Worm (Caenorhabditis elegans) whole organism, L1 larva: ENCODE data around the gene msp-74.
A peak's percentile ranks its signal among the peaks of the same experiment; 100 is the strongest.

Experiments
- C04F5.9 ChIP-seq: sonication (generic microtip); optimal IDR thresholded peaks from 2 replicates; lab custom pipeline; 2016; ENCODE audit warnings: missing genetic modification characterization, missing compliant biosample characterization
- C34B4.2 ChIP-seq: sonication (generic microtip); optimal IDR thresholded peaks from 2 replicates; lab custom pipeline; 2017; ENCODE audit warnings: mild to moderate bottlenecking, missing genetic modification characterization, missing compliant biosample characterization
- F16B12.6 ChIP-seq: fragments of 150-350 bp; optimal IDR thresholded peaks from 2 replicates; lab custom pipeline; 2014; ENCODE audit warnings: missing biosample characterization, missing genetic modification characterization
- Y116A8C.19 ChIP-seq: sonication (generic microtip); optimal IDR thresholded peaks from 2 replicates; lab custom pipeline; 2016; ENCODE audit warnings: missing compliant biosample characterization, missing genetic modification characterization, borderline replicate concordance
- aha-1 ChIP-seq: fragments of 150-350 bp; optimal IDR thresholded peaks from 2 replicates; lab custom pipeline; 2014; ENCODE audit warnings: missing biosample characterization, missing genetic modification characterization
- alr-1 ChIP-seq: fragments of 200-800 bp; sonication (Bioruptor generic); optimal IDR thresholded peaks from 2 replicates; lab custom pipeline; 2018; ENCODE audit warnings: borderline replicate concordance, mild to moderate bottlenecking, missing genetic modification characterization, missing compliant biosample characterization
- aly-2 ChIP-seq: fragments of 150-350 bp; optimal IDR thresholded peaks from 2 replicates; lab custom pipeline; 2014; ENCODE audit warnings: missing biosample characterization, missing genetic modification characterization
- blmp-1 ChIP-seq: fragments of 150-350 bp; optimal IDR thresholded peaks from 2 replicates; lab custom pipeline; 2014; ENCODE audit warnings: missing biosample characterization, missing genetic modification characterization
- ceh-63 ChIP-seq: fragments of 200-800 bp; sonication (Bioruptor generic); optimal IDR thresholded peaks from 2 replicates; lab custom pipeline; 2018; ENCODE audit warnings: mild to moderate bottlenecking, missing genetic modification characterization, missing compliant biosample characterization
- ceh-88 ChIP-seq: fragments of 200-800 bp; sonication (Bioruptor generic); IDR thresholded peaks from 2 replicates; pipeline ENCODE4 v1.3.6; 2022; ENCODE audit warnings: missing genetic modification characterization, missing compliant biosample characterization
- ceh-90 ChIP-seq: sonication (generic microtip); optimal IDR thresholded peaks from 2 replicates; lab custom pipeline; 2016; ENCODE audit warnings: missing genetic modification characterization, missing compliant biosample characterization
- ces-1 ChIP-seq: fragments of 150-350 bp; optimal IDR thresholded peaks from 2 replicates; lab custom pipeline; 2014; ENCODE audit warnings: missing biosample characterization, missing genetic modification reagents, missing genetic modification characterization
- egl-13 ChIP-seq: sonication (generic microtip); optimal IDR thresholded peaks from 2 replicates; lab custom pipeline; 2016; ENCODE audit warnings: missing genotype, missing genetic modification reagents, missing genetic modification characterization, missing compliant biosample characterization
- egl-27 ChIP-seq, 2 experiments: fragments of 150-350 bp in 1 of 2; sonication (generic microtip); optimal IDR thresholded peaks; 3 replicates each; lab custom pipeline; 2017 to 2018; ENCODE audit warnings: missing biosample characterization in 2 of 2, missing genetic modification characterization in 2 of 2, missing genetic modification reagents in 2 of 2
- elt-3 ChIP-seq, 6 experiments: fragments of 150-350 bp in 1 of 6; sonication (generic microtip); optimal IDR thresholded peaks; 2 replicates each; lab custom pipeline; 2017 to 2018; ENCODE audit warnings: missing biosample characterization in 6 of 6, missing genetic modification characterization in 6 of 6, inconsistent platforms in 1 of 6
- ets-5 ChIP-seq: fragments of 200-800 bp; sonication (Bioruptor generic); IDR thresholded peaks from 2 replicates; pipeline ENCODE4 v1.3.6; 2022; ENCODE audit warnings: missing genetic modification characterization, missing compliant biosample characterization
- fkh-10 ChIP-seq: sonication (generic microtip); optimal IDR thresholded peaks from 2 replicates; lab custom pipeline; 2017; ENCODE audit warnings: missing biosample characterization, missing genetic modification reagents, missing genetic modification characterization
- grh-1 ChIP-seq: fragments of 200-800 bp; sonication (Bioruptor generic); IDR thresholded peaks from 2 replicates; pipeline ENCODE4 v1.3.6; 2022; ENCODE audit warnings: missing genetic modification reagents, missing genetic modification characterization, missing compliant biosample characterization
- irx-1 ChIP-seq: sonication (generic microtip); optimal IDR thresholded peaks from 2 replicates; lab custom pipeline; 2016; ENCODE audit warnings: missing genetic modification characterization, missing compliant biosample characterization
- isw-1 ChIP-seq: fragments of 200-800 bp; sonication (Bioruptor generic); IDR thresholded peaks from 2 replicates; pipeline ENCODE4 v1.3.6; 2022; ENCODE audit warnings: missing genetic modification characterization, missing compliant biosample characterization
- jun-1 ChIP-seq: fragments of 150-350 bp; optimal IDR thresholded peaks from 2 replicates; lab custom pipeline; 2014; ENCODE audit warnings: missing biosample characterization, missing genetic modification reagents, missing genetic modification characterization
- lin-13 ChIP-seq: fragments of 150-350 bp; optimal IDR thresholded peaks from 2 replicates; lab custom pipeline; 2014; ENCODE audit warnings: missing biosample characterization, missing genetic modification reagents, missing genetic modification characterization
- lin-15B ChIP-seq: fragments of 150-350 bp; sonication (generic microtip); optimal IDR thresholded peaks from 3 replicates; lab custom pipeline; 2014; ENCODE audit warnings: missing biosample characterization, missing genetic modification characterization
- lin-35 ChIP-seq, 2 experiments: fragments of 150-350 bp; optimal IDR thresholded peaks; 2 replicates each; lab custom pipeline; 2014; ENCODE audit warnings: missing biosample characterization in 2 of 2, missing genetic modification characterization in 2 of 2, missing genetic modification reagents in 2 of 2
- lin-39 ChIP-seq: fragments of 150-350 bp; optimal IDR thresholded peaks from 2 replicates; lab custom pipeline; 2014; ENCODE audit warnings: missing biosample characterization, missing genetic modification reagents, missing genetic modification characterization
- lsy-2 ChIP-seq, 2 experiments: fragments of 150-350 bp; optimal IDR thresholded peaks; 2 replicates each; lab custom pipeline; 2014; ENCODE audit warnings: missing biosample characterization in 2 of 2, missing genetic modification characterization in 2 of 2
- mab-9 ChIP-seq: fragments of 200-800 bp; sonication (Bioruptor generic); IDR thresholded peaks from 2 replicates; pipeline ENCODE4 v1.3.6; 2022; ENCODE audit warnings: missing genetic modification reagents, missing genetic modification characterization, missing compliant biosample characterization
- mdl-1 ChIP-seq, 2 experiments: fragments of 150-350 bp; optimal IDR thresholded peaks; 2 replicates each; lab custom pipeline; 2014 to 2017; ENCODE audit warnings: missing biosample characterization in 2 of 2, missing genetic modification characterization in 2 of 2, inconsistent platforms in 1 of 2
- mep-1 ChIP-seq: fragments of 150-350 bp; optimal IDR thresholded peaks from 2 replicates; lab custom pipeline; 2014; ENCODE audit warnings: missing biosample characterization, missing genetic modification characterization
- nhr-12 ChIP-seq: sonication (generic microtip); optimal IDR thresholded peaks from 2 replicates; lab custom pipeline; 2017; ENCODE audit warnings: missing biosample characterization, missing genetic modification characterization
- nhr-20 ChIP-seq: sonication (generic microtip); optimal IDR thresholded peaks from 2 replicates; lab custom pipeline; 2016; ENCODE audit warnings: mild to moderate bottlenecking, missing genetic modification characterization, missing compliant biosample characterization
- nhr-237 ChIP-seq: fragments of 150-350 bp; optimal IDR thresholded peaks from 2 replicates; lab custom pipeline; 2014; ENCODE audit warnings: missing biosample characterization, missing genetic modification characterization
- nhr-47 ChIP-seq: sonication (generic microtip); optimal IDR thresholded peaks from 2 replicates; lab custom pipeline; 2016; ENCODE audit warnings: mild to moderate bottlenecking, missing genetic modification characterization, moderate library complexity, missing compliant biosample characterization
- nhr-76 ChIP-seq: sonication (generic microtip); optimal IDR thresholded peaks from 2 replicates; lab custom pipeline; 2017; ENCODE audit warnings: missing biosample characterization, missing genetic modification characterization
- nhr-77 ChIP-seq: fragments of 150-350 bp; optimal IDR thresholded peaks from 2 replicates; lab custom pipeline; 2014; ENCODE audit warnings: missing biosample characterization, missing genetic modification characterization
- nhr-85 ChIP-seq: sonication (generic microtip); peaks from one replicate; lab custom pipeline; 2016; ENCODE audit warnings: missing genetic modification characterization, inconsistent platforms, missing compliant biosample characterization
- rnt-1 ChIP-seq: sonication (generic microtip); optimal IDR thresholded peaks from 2 replicates; lab custom pipeline; 2016; ENCODE audit warnings: mild to moderate bottlenecking, missing genetic modification characterization, moderate library complexity, missing compliant biosample characterization
- snpc-4 ChIP-seq: fragments of 150-350 bp; optimal IDR thresholded peaks from 2 replicates; lab custom pipeline; 2014; ENCODE audit warnings: missing biosample characterization, missing genetic modification characterization
- snu-23 ChIP-seq: sonication (generic microtip); optimal IDR thresholded peaks from 2 replicates; lab custom pipeline; 2016; ENCODE audit warnings: missing genetic modification characterization, missing compliant biosample characterization
- sox-4 ChIP-seq: sonication (generic microtip); optimal IDR thresholded peaks from 2 replicates; lab custom pipeline; 2016; ENCODE audit warnings: missing genetic modification characterization, missing compliant biosample characterization
- sptf-1 ChIP-seq: fragments of 150-350 bp; optimal IDR thresholded peaks from 2 replicates; lab custom pipeline; 2014; ENCODE audit warnings: missing biosample characterization, missing genetic modification characterization
- sup-37 ChIP-seq: fragments of 200-800 bp; sonication (Bioruptor generic); optimal IDR thresholded peaks from 2 replicates; lab custom pipeline; 2018; ENCODE audit warnings: mild to moderate bottlenecking, missing genetic modification characterization, missing compliant biosample characterization
- tbx-2 ChIP-seq: sonication (generic microtip); optimal IDR thresholded peaks from 2 replicates; lab custom pipeline; 2016; ENCODE audit warnings: missing genetic modification characterization, missing compliant biosample characterization
- tlp-1 ChIP-seq: fragments of 150-350 bp; optimal IDR thresholded peaks from 2 replicates; lab custom pipeline; 2014; ENCODE audit warnings: missing biosample characterization, missing genetic modification characterization
- unc-130 ChIP-seq: fragments of 150-350 bp; optimal IDR thresholded peaks from 2 replicates; lab custom pipeline; 2017; ENCODE audit warnings: missing biosample characterization, missing genetic modification characterization, inconsistent platforms
- unc-62 ChIP-seq: fragments of 150-350 bp; optimal IDR thresholded peaks from 2 replicates; lab custom pipeline; 2014; ENCODE audit warnings: missing biosample characterization, missing genetic modification reagents, missing genetic modification characterization
- vab-15 ChIP-seq: sonication (generic microtip); optimal IDR thresholded peaks from 2 replicates; lab custom pipeline; 2017; ENCODE audit warnings: missing genotype, mild to moderate bottlenecking, missing genetic modification characterization, missing compliant biosample characterization
- zag-1 ChIP-seq: fragments of 150-350 bp; optimal IDR thresholded peaks from 2 replicates; lab custom pipeline; 2014; ENCODE audit warnings: missing biosample characterization, missing genetic modification characterization
- zip-4 ChIP-seq: fragments of 200-800 bp; sonication (Bioruptor generic); optimal IDR thresholded peaks from 2 replicates; lab custom pipeline; 2018; ENCODE audit warnings: mild to moderate bottlenecking, missing genetic modification characterization, moderate library complexity, missing compliant biosample characterization
- ztf-4 ChIP-seq: fragments of 150-350 bp; optimal IDR thresholded peaks from 2 replicates; lab custom pipeline; 2014; ENCODE audit warnings: missing biosample characterization, missing genetic modification characterization

msp-74 gene

ce11 chrII:5081124-5081913 is 33.8 kb downstream of the msp-74 start, which contains the start of gene dsh-2 (continued):
- TF ChIP-seq mab-9 = no peak
- TF ChIP-seq nhr-77 (tag; lab: Kevin White, UChicago) = peak; percentile 32
- peak; percentile 70 for TF ChIP-seq nhr-20 (tag; lab: Kevin White, UChicago)
- TF ChIP-seq snpc-4 (tag; lab: Kevin White, UChicago) = no peak
- TF ChIP-seq nhr-47 (tag; lab: Kevin White, UChicago) = peak; percentile 48
- peak; percentile 74 for TF ChIP-seq snu-23 (GFP tag; lab: Kevin White, UChicago)
- TF ChIP-seq ceh-90 (tag; lab: Kevin White, UChicago) = peak; percentile 10
- no peak for TF ChIP-seq isw-1 (GFP tag; lab: Robert Waterston, UW)
- peak in 3 of 6 experiments; percentile 36 to 51 (median 41) for TF ChIP-seq elt-3 (tag; optimal IDR thresholded peaks at IDR 0.05; lab: Kevin White, UChicago)
- no peak for TF ChIP-seq irx-1 (tag; lab: Kevin White, UChicago)
- no peak for TF ChIP-seq sup-37 (GFP tag; lab: Kevin White, UChicago)
- peak; percentile 91 for TF ChIP-seq nhr-85 (tag; lab: Kevin White, UChicago)
- TF ChIP-seq grh-1 (GFP tag; lab: Robert Waterston, UW) = peak; percentile 35; the same call in 1 of the 2 replicates
- no peak for TF ChIP-seq nhr-12 (tag; lab: Kevin White, UChicago)
- TF ChIP-seq lin-13 = peak; percentile 32
- peak; percentile 32 for TF ChIP-seq aly-2
- TF ChIP-seq jun-1 = no peak
- TF ChIP-seq ceh-63 (GFP tag; lab: Kevin White, UChicago) = no peak
- TF ChIP-seq vab-15 (tag; lab: Kevin White, UChicago) = no peak
- no peak for TF ChIP-seq nhr-76 (tag; lab: Kevin White, UChicago)
- peak; percentile 21 for TF ChIP-seq ztf-4 (tag; lab: Kevin White, UChicago)
- no peak for TF ChIP-seq zip-4 (GFP tag; lab: Kevin White, UChicago)
- no peak for TF ChIP-seq egl-27 (tag; optimal IDR thresholded peaks at IDR 0.05; lab: Kevin White, UChicago)
- no peak for TF ChIP-seq tlp-1 (tag; lab: Kevin White, UChicago)
- TF ChIP-seq C34B4.2 = no peak
- TF ChIP-seq lin-15B (tag; lab: Kevin White, UChicago) = peak; percentile 13
- TF ChIP-seq mdl-1 (tag; optimal IDR thresholded peaks at IDR 0.05; lab: Kevin White, UChicago) = peak in 1 of 2 experiments; percentile 62
- peak; percentile 45 for TF ChIP-seq rnt-1 (tag; lab: Kevin White, UChicago)
- peak; percentile 69 for TF ChIP-seq blmp-1 (tag; lab: Kevin White, UChicago)
- TF ChIP-seq lin-35 (GFP tag; optimal IDR thresholded peaks at IDR 0.05; lab: Kevin White, UChicago) = peak; percentile 68 to 92
- TF ChIP-seq egl-13 (tag; lab: Kevin White, UChicago) = no peak
- no peak for TF ChIP-seq nhr-237 (tag; lab: Kevin White, UChicago)
- peak; percentile 72 to 76 for TF ChIP-seq lsy-2 (tag; optimal IDR thresholded peaks at IDR 0.05; lab: Kevin White, UChicago)
- no peak for TF ChIP-seq zag-1 (tag; lab: Kevin White, UChicago)
- TF ChIP-seq unc-62 (GFP tag; lab: Kevin White, UChicago) = no peak
- no peak for TF ChIP-seq fkh-10
- no peak for TF ChIP-seq ces-1 (GFP tag; lab: Kevin White, UChicago)
- TF ChIP-seq tbx-2 (tag; lab: Kevin White, UChicago) = peak; percentile 43
- TF ChIP-seq unc-130 (tag; lab: Kevin White, UChicago) = peak; percentile 46
- TF ChIP-seq aha-1 (tag; lab: Kevin White, UChicago) = no peak
- TF ChIP-seq ceh-88 (GFP tag; lab: Robert Waterston, UW) = no peak
- no peak for TF ChIP-seq ets-5 (GFP tag; lab: Robert Waterston, UW)
- TF ChIP-seq mep-1 (tag; lab: Kevin White, UChicago) = peak; percentile 91
- no peak for TF ChIP-seq Y116A8C.19
- TF ChIP-seq C04F5.9 (tag; lab: Kevin White, UChicago) = no peak
- peak; percentile 83 for TF ChIP-seq F16B12.6
- TF ChIP-seq alr-1 (tag; lab: Kevin White, UChicago) = no peak
- TF ChIP-seq sox-4 (tag; lab: Kevin White, UChicago) = no peak
- no peak for TF ChIP-seq sptf-1 (tag; lab: Kevin White, UChicago)
- no peak for TF ChIP-seq lin-39 (tag; lab: Kevin White, UChicago)
